Worm (Caenorhabditis elegans): Measurements from ENCODE around the gene Y76B12C.9.
"Not testable (repeated sequence)": the region's sequence is repeated elsewhere in the genome, so short reads cannot be mapped to it uniquely, and the experiment has no call there.

Y76B12C.9 gene

ce11 chrIV:2036974-2037373, at the start of gene Y76B12C.9, which contains the start of gene cng-2:
Y76B12C.9 (minus strand) TSS chrIV:2037074.
cng-2 (plus strand) TSS chrIV:2037191.
- no peak for TF ChIP-seq unc-62 (GFP tag; optimal IDR thresholded peaks at IDR 0.05)

DNA sequence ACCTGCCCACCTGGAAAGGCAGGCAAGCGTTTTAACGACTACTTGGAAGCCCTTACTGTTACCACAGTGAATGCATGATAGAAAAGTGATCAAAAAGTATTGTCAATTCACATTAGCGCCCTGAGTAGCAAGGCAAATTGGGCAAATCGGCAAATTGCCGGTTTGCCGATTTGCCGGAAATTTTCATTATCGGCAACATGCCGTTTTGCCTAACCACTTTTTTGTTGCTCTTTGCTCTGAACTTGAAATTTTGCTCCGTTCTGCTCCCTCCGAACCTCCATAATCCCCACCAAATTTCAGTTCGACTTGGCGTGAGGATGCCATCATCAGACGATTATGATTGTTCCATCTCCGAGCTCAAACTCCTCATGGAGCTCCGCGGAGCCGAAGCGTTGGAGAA, 46.9 kb upstream of the Y76B12C.9 start, which contains the start of gene mca-2:
Gene mca-2 (plus strand): TSS at position 301 of the 400 bp plus-strand sequence.
- no peak for TF ChIP-seq unc-62 (GFP tag; optimal IDR thresholded peaks at IDR 0.05)

- no peak for TF ChIP-seq unc-62 (GFP tag; optimal IDR thresholded peaks at IDR 0.05)
These were observed 46.3 kb upstream of the Y76B12C.9 start for ce11 chrIV:2083146-2083545.

DNA sequence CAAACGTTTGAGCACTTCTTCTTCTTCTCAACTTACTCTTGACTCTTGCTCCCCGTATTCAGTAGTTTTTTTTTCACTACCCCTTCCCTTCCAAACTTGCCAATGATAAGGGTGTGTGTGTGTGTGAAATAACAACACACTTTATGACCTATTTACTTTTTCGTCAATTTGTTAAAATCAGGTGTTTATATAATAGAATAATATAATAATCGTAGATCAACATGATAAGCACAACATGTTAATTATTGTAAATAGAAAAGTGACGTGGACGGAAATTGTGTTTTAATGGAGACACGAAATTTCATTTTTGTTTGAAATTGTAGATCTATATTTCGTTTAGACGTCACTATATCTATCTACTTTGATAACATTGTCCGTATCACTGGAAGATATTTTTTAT, 43.5 kb upstream of the Y76B12C.9 start:
- no peak for TF ChIP-seq unc-62 (GFP tag; optimal IDR thresholded peaks at IDR 0.05)

DNA sequence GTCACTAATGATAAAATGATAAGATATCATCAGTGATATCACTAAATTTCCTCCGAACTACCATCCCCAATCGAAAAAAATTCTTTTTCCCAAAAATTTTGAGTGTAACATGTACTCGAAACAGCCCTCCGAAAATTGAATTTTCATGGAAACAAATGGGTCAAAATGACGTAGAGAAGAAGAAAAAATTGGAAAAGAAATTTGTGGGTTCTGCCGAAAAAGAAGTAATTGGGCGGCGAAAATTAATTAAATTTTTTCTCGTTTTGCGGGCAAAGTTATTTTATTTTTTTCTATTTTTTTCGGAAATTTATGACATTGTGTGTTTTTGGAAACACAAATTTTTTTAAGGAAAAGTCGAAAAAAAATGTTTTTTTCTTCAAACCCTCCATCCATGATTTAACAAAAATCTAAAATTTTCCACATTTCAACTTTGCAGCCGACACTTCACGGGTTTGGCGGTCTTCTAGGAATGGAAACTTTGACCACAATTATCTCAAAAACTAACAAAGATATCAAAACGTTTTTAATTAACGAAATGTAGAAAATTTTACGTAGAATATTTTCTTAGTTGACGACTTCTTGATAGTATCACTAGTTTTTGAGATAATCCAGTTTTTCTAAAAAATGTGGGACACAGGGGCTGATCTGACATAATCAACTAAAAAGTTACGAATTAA, 40.4 kb upstream of the Y76B12C.9 start:
- TF ChIP-seq unc-62 (GFP tag; optimal IDR thresholded peaks at IDR 0.05), result no peak

DNA sequence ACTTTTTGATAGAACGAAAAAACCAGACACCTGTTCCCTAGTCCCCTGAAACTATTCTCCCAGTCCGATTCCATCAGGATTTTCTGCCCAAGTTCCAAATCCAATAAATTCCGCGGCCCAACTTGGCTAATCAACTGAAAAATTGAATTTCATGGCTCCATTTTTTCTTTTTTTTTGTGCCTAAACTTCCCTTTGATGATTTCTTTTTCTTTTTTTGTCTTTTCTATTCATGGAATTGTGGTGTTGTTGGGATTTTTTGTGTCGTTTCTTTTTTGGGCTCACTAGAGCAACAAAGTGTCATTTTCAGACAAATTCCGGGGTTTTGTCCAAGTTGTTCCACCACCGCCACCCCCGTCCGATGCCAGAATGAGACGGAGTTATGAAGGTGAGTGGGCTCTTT, 29.0 kb upstream of the Y76B12C.9 start, which contains the start of gene arrd-26:
Gene arrd-26 (plus strand): TSS at position 301 of the 400 bp plus-strand sequence.
- TF ChIP-seq unc-62 (GFP tag; optimal IDR thresholded peaks at IDR 0.05), result no peak

DNA sequence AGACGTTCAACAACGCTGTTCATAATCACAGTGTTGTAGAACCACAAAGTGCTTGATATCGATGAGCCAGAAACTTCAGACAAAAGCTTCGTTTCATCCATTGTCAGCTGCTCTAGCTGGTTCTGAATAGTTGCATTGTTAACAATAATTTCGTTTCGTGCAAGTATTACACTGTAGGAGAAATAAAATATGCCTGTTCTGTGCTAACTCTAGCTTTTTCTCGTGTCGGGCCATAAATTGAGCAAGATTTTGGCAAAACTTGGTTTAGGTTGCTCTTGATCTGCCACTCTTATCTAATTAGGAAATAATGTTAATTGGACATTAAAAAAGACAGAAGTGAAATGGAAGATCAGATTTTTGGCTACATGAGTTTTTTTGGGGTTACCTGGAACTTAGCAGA, 22.1 kb upstream of the Y76B12C.9 start, which contains the start of gene R05C11.2:
Gene R05C11.2 (minus strand): TSS at position 101 of the 400 bp plus-strand sequence.
- TF ChIP-seq unc-62 (GFP tag; optimal IDR thresholded peaks at IDR 0.05), result no peak

DNA sequence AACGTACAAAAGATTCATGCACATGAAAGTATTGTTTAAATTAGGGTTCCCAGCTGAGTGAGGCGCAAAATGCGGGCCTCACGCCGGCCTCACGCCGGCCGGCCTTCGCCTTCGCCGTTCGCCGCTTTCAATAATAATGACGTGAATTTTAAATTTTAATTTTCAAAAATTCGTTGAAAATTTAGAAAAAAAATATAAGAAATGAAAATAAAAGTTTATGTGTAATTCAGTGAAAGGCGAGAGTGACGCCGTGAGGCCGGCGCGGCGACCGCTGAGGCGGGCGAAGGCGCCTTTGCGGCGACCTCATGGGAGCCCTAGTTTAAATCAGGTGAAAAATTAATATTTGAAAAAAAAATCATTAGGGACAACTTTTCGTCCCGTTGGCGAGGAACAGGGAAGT, 20.6 kb upstream of the Y76B12C.9 start:
- TF ChIP-seq unc-62 (GFP tag; optimal IDR thresholded peaks at IDR 0.05), result no peak

DNA sequence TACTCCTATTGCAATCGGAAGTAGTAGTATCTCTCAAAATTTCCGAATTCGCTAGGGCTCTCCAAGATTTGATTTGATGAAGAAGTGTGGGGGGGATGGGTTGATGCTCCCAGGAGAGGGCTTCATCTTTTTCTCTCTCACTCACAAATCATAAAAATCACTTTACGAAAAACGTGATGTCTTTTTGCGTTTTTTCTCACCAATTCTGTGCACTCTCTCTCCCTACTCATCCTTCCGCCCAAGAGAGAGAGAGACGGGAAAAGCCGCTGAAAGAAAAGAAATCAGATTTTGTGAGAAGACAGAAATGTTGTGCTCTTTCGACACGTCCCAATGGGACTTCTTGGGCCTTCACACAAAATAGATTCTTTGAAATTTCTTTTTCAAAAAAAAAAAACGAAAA, 16.7 kb upstream of the Y76B12C.9 start:
- no peak for TF ChIP-seq unc-62 (GFP tag; optimal IDR thresholded peaks at IDR 0.05)

DNA sequence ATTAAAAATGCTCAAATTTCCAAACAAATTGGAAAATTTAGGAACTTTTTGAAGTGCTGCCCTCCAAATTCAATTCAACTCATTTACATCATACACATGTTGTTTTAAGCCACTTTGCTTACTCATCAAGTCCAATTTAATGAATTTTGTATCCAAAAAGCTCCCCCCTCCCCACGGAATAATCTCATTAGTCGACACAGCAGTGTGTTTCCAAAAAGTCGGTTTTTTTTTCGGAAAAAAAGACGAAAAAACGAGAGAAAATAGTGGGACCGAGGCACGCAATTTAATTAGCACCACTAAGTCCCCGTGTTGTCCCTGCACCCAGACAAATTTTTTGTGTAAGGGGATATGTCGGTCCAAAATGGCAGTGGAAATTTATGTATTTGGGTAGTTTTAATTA, 15.5 kb upstream of the Y76B12C.9 start:
- TF ChIP-seq unc-62 (GFP tag; optimal IDR thresholded peaks at IDR 0.05), result no peak

DNA sequence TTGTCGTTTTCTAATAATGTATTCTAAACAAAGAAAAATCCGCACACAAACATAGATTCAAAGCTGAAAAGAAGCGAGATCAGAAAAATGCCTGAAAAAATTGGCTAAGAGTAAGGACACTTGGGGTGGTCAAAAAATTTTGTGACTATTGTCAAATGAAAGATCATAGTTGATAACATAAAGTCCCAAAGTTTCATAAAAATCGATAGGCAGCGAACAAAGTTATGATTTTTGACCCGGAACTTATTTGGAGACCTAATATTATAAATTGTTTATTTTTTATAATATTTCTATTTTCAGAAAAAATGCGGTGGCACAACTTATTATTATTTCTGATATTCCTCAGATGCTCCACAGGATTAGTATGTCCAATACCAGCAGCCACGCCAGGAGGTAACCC, 14.3 kb upstream of the Y76B12C.9 start, which contains the start of gene R05C11.4:
Gene R05C11.4 (plus strand): TSS at position 301 of the 400 bp plus-strand sequence.
- not testable (repeated sequence) for TF ChIP-seq unc-62 (GFP tag; optimal IDR thresholded peaks at IDR 0.05)

- no peak for TF ChIP-seq unc-62 (GFP tag; optimal IDR thresholded peaks at IDR 0.05)
These were observed 12.0 kb upstream of the Y76B12C.9 start for ce11 chrIV:2048839-2049238.

DNA sequence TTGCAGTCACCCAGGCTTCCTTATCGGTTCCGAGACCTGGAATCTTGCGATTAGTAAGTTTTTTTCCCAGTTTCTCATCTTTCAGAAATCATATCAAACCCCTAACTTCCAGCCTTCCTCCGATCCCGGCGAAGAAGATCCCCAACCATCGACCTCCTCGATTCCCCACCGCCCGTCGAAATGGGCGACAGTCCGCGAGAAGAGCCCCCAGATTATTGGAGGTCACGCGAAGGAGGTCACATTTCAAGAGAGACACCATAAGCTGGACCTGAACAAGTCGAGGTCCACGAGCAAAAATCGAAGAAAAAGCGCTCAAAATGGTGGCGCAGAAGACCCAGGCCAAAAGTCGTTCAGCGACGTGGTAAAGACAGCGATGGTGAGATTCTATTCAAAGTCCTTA, 623 bp upstream of the Y76B12C.9 start:
- no peak for TF ChIP-seq unc-62 (GFP tag; optimal IDR thresholded peaks at IDR 0.05)

- no peak for TF ChIP-seq unc-62 (GFP tag; optimal IDR thresholded peaks at IDR 0.05)
These were observed 3.9 kb downstream of the Y76B12C.9 start, which contains the start of gene cpsf-1 for ce11 chrIV:2032946-2033411. cpsf-1 (minus strand) TSS chrIV:2032996.

DNA sequence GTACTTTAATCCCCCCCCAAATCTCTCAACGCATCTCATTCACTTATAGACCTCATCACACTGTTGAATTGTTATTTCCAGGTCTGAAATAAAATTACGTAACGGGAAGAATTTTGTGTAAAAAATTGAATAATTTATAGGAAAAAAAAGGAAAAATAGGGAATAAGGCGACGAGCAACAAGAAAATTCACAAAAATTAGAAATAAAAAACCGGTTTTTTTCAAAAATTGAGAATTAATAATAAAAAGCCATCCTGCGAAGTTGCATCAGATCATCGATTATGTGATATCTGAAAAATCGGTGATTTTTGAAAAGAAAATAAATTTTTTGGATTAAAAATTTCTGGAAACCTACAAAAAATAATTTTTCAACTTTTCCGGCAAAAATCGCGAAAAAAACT, 28.0 kb downstream of the Y76B12C.9 start:
- TF ChIP-seq unc-62 (GFP tag; optimal IDR thresholded peaks at IDR 0.05), result no peak

DNA sequence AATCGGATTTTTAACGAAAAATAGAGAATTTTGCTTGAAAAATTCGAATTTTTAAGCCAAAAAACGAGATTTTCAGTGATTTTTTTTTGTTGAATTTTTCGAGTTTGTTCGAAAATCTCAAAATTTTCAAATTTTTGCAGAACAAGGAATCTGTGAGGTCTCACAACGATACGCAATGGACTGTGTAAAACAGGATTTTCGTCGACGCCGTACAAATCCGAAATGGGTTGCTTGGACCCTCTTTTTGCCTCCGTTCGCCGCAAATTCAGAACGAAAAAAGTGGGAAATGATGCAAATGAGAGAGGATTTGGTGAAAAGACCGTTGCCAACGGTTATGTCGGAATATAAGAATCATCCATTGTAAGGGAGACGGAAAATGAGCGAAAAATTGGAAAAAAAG, 34.6 kb downstream of the Y76B12C.9 start:
- no peak for TF ChIP-seq unc-62 (GFP tag; optimal IDR thresholded peaks at IDR 0.05)

- TF ChIP-seq unc-62 (GFP tag; optimal IDR thresholded peaks at IDR 0.05), result no peak
These were observed 39.1 kb downstream of the Y76B12C.9 start for ce11 chrIV:1997762-1998161.
